Worm (Caenorhabditis elegans) whole organism, L1 larva: ENCODE measurements around the gene F13H8.3.
A peak's percentile ranks its signal among the peaks of the same experiment; 100 is the strongest.

Experiments used
- efl-1 ChIP-seq, 4 experiments: fragments of 150-350 bp; optimal IDR thresholded peaks in 3 of 4; peaks in 1 of 4; 1 replicate in 1 of 4; 2 replicates in 3 of 4; lab custom pipeline; 2014; ENCODE audit warnings: missing biosample characterization in 2 of 4, missing genetic modification characterization in 2 of 4, missing genetic modification reagents in 2 of 4
- nhr-84 ChIP-seq: sonication (generic microtip); optimal IDR thresholded peaks from 2 replicates; lab custom pipeline; 2017; ENCODE audit warnings: missing biosample characterization, missing genetic modification characterization

The F13H8.3 gene

ce11 chrII:6311888-6312287 lies 48.1 kb downstream of the F13H8.3 start:
- TF ChIP-seq efl-1 (optimal IDR thresholded peaks at IDR 0.05; lab: Kevin White, UChicago) (no peak), efl-1 (GFP tag; optimal IDR thresholded peaks at IDR 0.05 in 1 of 2; lab: Kevin White, UChicago) (peak in 1 of 2 experiments; percentile 55), nhr-84 (tag; lab: Kevin White, UChicago) (no peak)
- TF ChIP-seq, all 84 proteins: peak for 1
